Fruit fly (Drosophila melanogaster): ENCODE measurements around the gene Ku80.
A peak's percentile ranks its signal among the peaks of the same experiment; 100 is the strongest.

- TF ChIP-seq foxo (GFP tag; optimal IDR thresholded peaks at IDR 0.05) (peak in 1 of 2 experiments; percentile 55), Hr83 (GFP tag; optimal IDR thresholded peaks at IDR 0.05; ENCODE audit: poor library complexity, severe bottlenecking) (peak; percentile 49), pan (optimal IDR thresholded peaks at IDR 0.05) (no peak), rgr (GFP tag; optimal IDR thresholded peaks at IDR 0.05) (no peak), Abd-B (GFP tag; optimal IDR thresholded peaks at IDR 0.05) (no peak), GATAd (GFP tag; optimal IDR thresholded peaks at IDR 0.05) (no peak), Myc (optimal IDR thresholded peaks at IDR 0.05) (no peak), jim (GFP tag; optimal IDR thresholded peaks at IDR 0.05) (peak; percentile 52), dl (GFP tag; optimal IDR thresholded peaks at IDR 0.05; ENCODE audit: insufficient read depth in 1 of 2, partially characterized antibody in 2 of 2) (peak in 1 of 2 experiments; percentile 78), Rel (GFP tag; optimal IDR thresholded peaks at IDR 0.05) (no peak), Rel (tag; optimal IDR thresholded peaks at IDR 0.05) (peak; percentile 63), Jra (GFP tag; optimal IDR thresholded peaks at IDR 0.05) (peak; percentile 52), CrebA (GFP tag; optimal IDR thresholded peaks at IDR 0.05; ENCODE audit: borderline replicate concordance) (no peak)
Measured at dm6 chr2L:15762466-15762865, 8.5 kb downstream of the Ku80 start, which contains the start of gene Gli.
